Worm (Caenorhabditis elegans) whole organism, young adult: ENCODE measurements around the gene nuo-5.

ENCODE experiments used
- B0019.2 ChIP-seq: fragments of 200-800 bp; sonication (Bioruptor generic); conservative IDR thresholded peaks from 2 replicates; pipeline ENCODE4 v1.3.6; 2022; ENCODE audit warnings: missing genetic modification reagents, missing genetic modification characterization, missing compliant biosample characterization
- B0261.1 ChIP-seq: sonication (generic microtip); optimal IDR thresholded peaks from 2 replicates; lab custom pipeline; 2016; ENCODE audit warnings: mild to moderate bottlenecking, missing genetic modification characterization, moderate library complexity, missing compliant biosample characterization
- D2030.7 ChIP-seq: fragments of 200-800 bp; sonication (Bioruptor generic); IDR thresholded peaks from 2 replicates; pipeline ENCODE4 v1.3.6; 2022; ENCODE audit warnings: missing genetic modification reagents, missing genetic modification characterization, missing compliant biosample characterization
- ama-1 ChIP-seq, 3 experiments: fragments of 150-350 bp in 1 of 3; sonication (generic microtip) in 2 of 3; optimal IDR thresholded peaks; 2 replicates each; lab custom pipeline; 2014 to 2018; ENCODE audit warnings: missing biosample characterization in 2 of 3, missing genetic modification characterization in 2 of 3, missing genetic modification reagents in 2 of 3
- aptf-2 ChIP-seq: fragments of 200-800 bp; sonication (Bioruptor generic); conservative IDR thresholded peaks from 2 replicates; pipeline ENCODE4 v1.3.6; 2022; ENCODE audit warnings: missing genetic modification reagents, missing genetic modification characterization, missing compliant biosample characterization
- bed-2 ChIP-seq: fragments of 200-800 bp; sonication (Bioruptor generic); IDR thresholded peaks from 2 replicates; pipeline ENCODE4 v1.3.6; 2022; ENCODE audit warnings: missing genetic modification reagents, missing genetic modification characterization, missing compliant biosample characterization
- die-1 ChIP-seq: sonication (generic microtip); optimal IDR thresholded peaks from 2 replicates; lab custom pipeline; 2016; ENCODE audit warnings: missing genotype, mild to moderate bottlenecking, missing genetic modification characterization, missing compliant biosample characterization
- lsl-1 ChIP-seq: fragments of 200-800 bp; sonication (Bioruptor generic); optimal IDR thresholded peaks from 2 replicates; lab custom pipeline; 2018; ENCODE audit warnings: mild to moderate bottlenecking, missing genetic modification characterization, moderate library complexity, missing compliant biosample characterization
- sdz-38 ChIP-seq: sonication (generic microtip); optimal IDR thresholded peaks from 2 replicates; lab custom pipeline; 2016; ENCODE audit warnings: missing genotype, missing genetic modification characterization, missing compliant biosample characterization
- sea-2 ChIP-seq: fragments of 200-800 bp; sonication (Bioruptor generic); IDR thresholded peaks from 2 replicates; pipeline ENCODE4 v1.3.6; 2022; ENCODE audit warnings: missing genetic modification characterization, missing compliant biosample characterization
- snpc-3.4 ChIP-seq: sonication (generic microtip); optimal IDR thresholded peaks from 2 replicates; lab custom pipeline; 2017; ENCODE audit warnings: missing genetic modification characterization, mild to moderate bottlenecking, missing compliant biosample characterization, antibody characterized with exemption, moderate library complexity, missing genotype, missing genetic modification reagents
- unc-130 ChIP-seq: sonication (generic microtip); optimal IDR thresholded peaks from 2 replicates; lab custom pipeline; 2016; ENCODE audit warnings: missing genetic modification reagents, missing genetic modification characterization, missing compliant biosample characterization

ce11 chrV:2727101-2727500, 28.3 kb downstream of the nuo-5 start, which contains the start of gene str-13:
- TF ChIP-seq sea-2 (no peak), ama-1 (optimal IDR thresholded peaks at IDR 0.05; lab: Kevin White, UChicago) (no peak), ama-1 (GFP tag; optimal IDR thresholded peaks at IDR 0.05; lab: Kevin White, UChicago) (no peak), snpc-3.4 (tag; lab: Kevin White, UChicago) (no peak), unc-130 (GFP tag; lab: Kevin White, UChicago) (no peak), aptf-2 (no peak), D2030.7 (no peak), sdz-38 (tag; lab: Kevin White, UChicago) (no peak), lsl-1 (GFP tag; lab: Kevin White, UChicago) (no peak), die-1 (no peak), B0261.1 (tag; lab: Kevin White, UChicago) (no peak), bed-2 (no peak), B0019.2 (GFP tag; lab: Robert Waterston, UW) (no peak)
